Fruit fly (Drosophila melanogaster): Measurements from ENCODE around the gene CG11885.
A peak's percentile ranks its signal among the peaks of the same experiment; 100 is the strongest.

Gene CG11885

DNA sequence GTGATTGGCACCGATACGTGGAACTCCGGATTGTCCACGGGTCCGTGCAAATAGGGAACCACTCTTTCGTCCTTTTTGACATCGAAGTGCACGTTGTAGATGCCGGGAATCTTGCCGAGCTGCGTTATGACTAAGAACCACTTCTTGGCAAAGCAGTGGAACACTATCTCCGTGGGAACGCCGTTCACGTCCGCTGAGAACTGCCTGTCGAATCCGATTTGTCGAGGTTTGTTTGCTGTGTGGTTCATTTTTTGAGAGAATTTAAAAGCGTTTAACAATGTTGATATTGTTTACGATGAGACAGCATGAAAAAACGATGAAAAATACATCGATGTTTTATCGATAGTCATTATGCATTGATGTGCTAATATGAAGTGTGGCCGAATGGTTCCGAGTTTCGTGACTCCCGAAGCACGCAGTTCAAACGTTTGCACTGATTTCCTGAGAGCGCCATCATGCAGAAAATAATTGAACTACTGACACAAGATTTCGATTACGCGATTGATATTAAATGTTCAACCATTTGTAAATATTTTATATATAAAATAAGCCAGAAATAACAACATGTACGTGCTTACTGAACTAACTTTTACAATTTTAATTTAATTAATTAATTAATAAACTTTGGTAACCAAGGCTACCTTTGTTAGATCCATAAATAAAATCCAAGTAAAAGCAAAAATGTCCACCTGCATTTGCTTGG is at the start of gene CG11885, which contains the start of gene CG13692:
TSS of gene CG11885 (minus strand) at position 332 of the 703 bp plus-strand sequence.
TSS of gene CG13692 (plus strand) at position 653 of the 703 bp plus-strand sequence.
- TF ChIP-seq Sox14 (GFP tag; optimal IDR thresholded peaks at IDR 0.05) (peak; percentile 43), Met (GFP tag; optimal IDR thresholded peaks at IDR 0.05) (peak; percentile 5), lz (GFP tag; optimal IDR thresholded peaks at IDR 0.05) (peak; percentile 35), CG11294 (GFP tag; IDR thresholded peaks at IDR 0.05) (no peak), Eip78C (GFP tag) (peak; percentile 58), CG31627 (GFP tag; optimal IDR thresholded peaks at IDR 0.05) (peak; percentile 15), CG3919 (GFP tag; optimal IDR thresholded peaks at IDR 0.05) (peak; percentile 38), esn (GFP tag; optimal IDR thresholded peaks at IDR 0.05) (peak; percentile 44), CG6276 (GFP tag; optimal IDR thresholded peaks at IDR 0.05) (no peak), cyc (GFP tag; optimal IDR thresholded peaks at IDR 0.05) (peak; percentile 3), svp (GFP tag) (peak; percentile 72), CG1621 (tag; optimal IDR thresholded peaks at IDR 0.05) (peak; percentile 26), dsx (GFP tag; optimal IDR thresholded peaks at IDR 0.05; ENCODE audit: poor library complexity, severe bottlenecking) (peak; percentile 89), fkh (GFP tag; optimal IDR thresholded peaks at IDR 0.05) (peak; percentile 90), Eip75B (GFP tag; optimal IDR thresholded peaks at IDR 0.05) (no peak), acj6 (GFP tag; optimal IDR thresholded peaks at IDR 0.05) (peak; percentile 15), CG3032 (tag; optimal IDR thresholded peaks at IDR 0.05) (no peak), Hr39 (GFP tag; optimal IDR thresholded peaks at IDR 0.05) (peak; percentile 1), topi (GFP tag; optimal IDR thresholded peaks at IDR 0.05) (peak; percentile 24), vri (GFP tag; optimal IDR thresholded peaks at IDR 0.05) (peak; percentile 78)

DNA sequence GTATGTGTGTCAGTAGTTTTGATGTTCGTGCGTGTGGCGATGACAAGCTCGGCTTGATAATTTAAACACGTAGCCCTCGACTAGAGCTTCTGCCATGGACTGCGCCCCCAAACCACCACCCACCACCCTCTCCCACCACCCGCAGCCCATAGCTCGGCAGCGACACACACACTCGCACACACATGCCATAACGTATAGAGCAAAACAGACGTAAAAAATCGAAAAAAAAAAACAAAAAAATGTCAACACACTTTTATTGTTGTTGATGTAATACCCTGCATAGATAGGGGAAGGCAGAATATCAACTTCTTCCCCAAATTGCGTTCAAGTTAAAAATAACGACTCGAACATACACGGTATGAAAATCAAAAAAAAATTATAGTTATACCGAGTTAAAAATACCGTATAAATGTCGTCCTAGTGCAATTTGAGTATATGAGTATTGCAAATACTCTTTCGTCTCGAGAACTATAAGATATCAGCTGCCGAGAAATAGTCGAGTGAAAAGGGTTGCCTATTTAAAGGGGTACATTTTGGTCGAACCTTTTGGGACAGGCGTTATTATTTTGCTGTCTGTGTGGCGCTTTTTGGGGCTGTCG is 49.2 kb upstream of the CG11885 start:
- TF ChIP-seq CG10669 (GFP tag; optimal IDR thresholded peaks at IDR 0.05), result no peak
- TF ChIP-seq CG8632 (GFP tag; optimal IDR thresholded peaks at IDR 0.05), result no peak
- peak; percentile 11 for TF ChIP-seq fd85E (GFP tag; optimal IDR thresholded peaks at IDR 0.05)
- TF ChIP-seq fd59A (GFP tag; optimal IDR thresholded peaks at IDR 0.05), result no peak
- no peak for TF ChIP-seq Eip93F (GFP tag; optimal IDR thresholded peaks at IDR 0.05)
- TF ChIP-seq CG3032 (tag; optimal IDR thresholded peaks at IDR 0.05), result peak; percentile 11
- TF ChIP-seq CG11294 (GFP tag; IDR thresholded peaks at IDR 0.05), result peak; percentile 57; the same call in 1 of the 2 replicates
- TF ChIP-seq Sox14 (GFP tag; optimal IDR thresholded peaks at IDR 0.05), result peak; percentile 64
- peak; percentile 60 for TF ChIP-seq net (GFP tag; optimal IDR thresholded peaks at IDR 0.05)
- peak; percentile 74 for TF ChIP-seq Hr4 (GFP tag; optimal IDR thresholded peaks at IDR 0.05)
- peak in 1 of 2 experiments; percentile 60 for TF ChIP-seq salr (GFP tag; optimal IDR thresholded peaks at IDR 0.05)
- peak; percentile 21 for TF ChIP-seq cyc (GFP tag; optimal IDR thresholded peaks at IDR 0.05)
- TF ChIP-seq Sox102F (GFP tag; optimal IDR thresholded peaks at IDR 0.05), result peak; percentile 57
- peak; percentile 32 for TF ChIP-seq CG11902 (GFP tag; optimal IDR thresholded peaks at IDR 0.05)
- TF ChIP-seq Met (GFP tag; optimal IDR thresholded peaks at IDR 0.05), result peak; percentile 62
- peak; percentile 34 for TF ChIP-seq CG6792 (GFP tag; optimal IDR thresholded peaks at IDR 0.05)
- peak; percentile 52 for TF ChIP-seq esn (GFP tag; optimal IDR thresholded peaks at IDR 0.05)
- TF ChIP-seq CG1621 (tag; optimal IDR thresholded peaks at IDR 0.05), result no peak
- TF ChIP-seq CG11762 (GFP tag; optimal IDR thresholded peaks at IDR 0.05; ENCODE audit: insufficient read depth), result peak; percentile 44
- peak; percentile 71 for TF ChIP-seq Hr39 (GFP tag; optimal IDR thresholded peaks at IDR 0.05)
- peak; percentile 32 for TF ChIP-seq Smox (GFP tag; optimal IDR thresholded peaks at IDR 0.05)
- TF ChIP-seq CG15336 (GFP tag; IDR thresholded peaks at IDR 0.05), result no peak; the same call in 1 of the 2 replicates
- peak; percentile 68 for TF ChIP-seq OdsH (GFP tag; optimal IDR thresholded peaks at IDR 0.05)
- TF ChIP-seq CG3919 (GFP tag; optimal IDR thresholded peaks at IDR 0.05), result no peak
- peak; percentile 63 for TF ChIP-seq lz (GFP tag; optimal IDR thresholded peaks at IDR 0.05)
- peak; percentile 52 for TF ChIP-seq CG34406 (GFP tag; optimal IDR thresholded peaks at IDR 0.05)
- TF ChIP-seq CG7368 (GFP tag; optimal IDR thresholded peaks at IDR 0.05), result no peak
- TF ChIP-seq CG8119 (GFP tag; IDR thresholded peaks at IDR 0.05), result peak; percentile 59; the same call in 2 of the 3 replicates
- peak; percentile 78 for TF ChIP-seq CG32006 (GFP tag; optimal IDR thresholded peaks at IDR 0.05)
- peak; percentile 29; the same call in 1 of the 3 replicates for TF ChIP-seq CG6163 (GFP tag; IDR thresholded peaks at IDR 0.05)
- peak; percentile 1 for TF ChIP-seq CG9139 (GFP tag; optimal IDR thresholded peaks at IDR 0.05)
- TF ChIP-seq Gug (GFP tag; IDR thresholded peaks at IDR 0.05), result peak; percentile 20; the same call in 1 of the 2 replicates
- TF ChIP-seq CG6276 (GFP tag; optimal IDR thresholded peaks at IDR 0.05), result peak; percentile 76
- TF ChIP-seq eg (GFP tag; IDR thresholded peaks at IDR 0.05), result peak; percentile 82
- peak; percentile 54 for TF ChIP-seq Ets21C (GFP tag; optimal IDR thresholded peaks at IDR 0.05)
- peak; percentile 86 for TF ChIP-seq svp (GFP tag)
- no peak for TF ChIP-seq dsx (GFP tag; optimal IDR thresholded peaks at IDR 0.05; ENCODE audit: poor library complexity, severe bottlenecking)
- peak; percentile 13 for TF ChIP-seq dac (GFP tag; optimal IDR thresholded peaks at IDR 0.05)
- peak; percentile 5 for TF ChIP-seq spab (GFP tag; optimal IDR thresholded peaks at IDR 0.05)

Data from whole organism, prepupa.